Fruit fly (Drosophila melanogaster) S2 (cell line): ENCODE results near the gene CG17118.

ENCODE experiments used
- CG8478 ChIP-seq: fragments of >200 bp; optimal IDR thresholded peaks from 2 replicates; lab custom pipeline; 2018
- CTCF ChIP-seq, 2 experiments: fragments of >200 bp; optimal IDR thresholded peaks; 2 replicates each; lab custom pipeline; 2018

- TF ChIP-seq CG8478 (lab: Kevin White, UChicago) (no peak), CTCF (optimal IDR thresholded peaks at IDR 0.05; lab: Kevin White, UChicago) (no peak)
Observed at dm6 chr2L:10757038-10757685, 27.1 kb downstream of the CG17118 start.
